Worm (Caenorhabditis elegans) whole organism, L4 larva: ENCODE data around the gene hmgr-1.

Source experiments
- ZK546.5 ChIP-seq, 2 experiments: sonication (generic microtip); optimal IDR thresholded peaks; 2 replicates each; lab custom pipeline; 2017; ENCODE audit warnings: missing biosample characterization in 2 of 2, missing genetic modification characterization in 2 of 2
- aly-2 ChIP-seq: sonication (generic microtip); optimal IDR thresholded peaks from 2 replicates; lab custom pipeline; 2018; ENCODE audit warnings: missing biosample characterization, missing genetic modification characterization

DNA sequence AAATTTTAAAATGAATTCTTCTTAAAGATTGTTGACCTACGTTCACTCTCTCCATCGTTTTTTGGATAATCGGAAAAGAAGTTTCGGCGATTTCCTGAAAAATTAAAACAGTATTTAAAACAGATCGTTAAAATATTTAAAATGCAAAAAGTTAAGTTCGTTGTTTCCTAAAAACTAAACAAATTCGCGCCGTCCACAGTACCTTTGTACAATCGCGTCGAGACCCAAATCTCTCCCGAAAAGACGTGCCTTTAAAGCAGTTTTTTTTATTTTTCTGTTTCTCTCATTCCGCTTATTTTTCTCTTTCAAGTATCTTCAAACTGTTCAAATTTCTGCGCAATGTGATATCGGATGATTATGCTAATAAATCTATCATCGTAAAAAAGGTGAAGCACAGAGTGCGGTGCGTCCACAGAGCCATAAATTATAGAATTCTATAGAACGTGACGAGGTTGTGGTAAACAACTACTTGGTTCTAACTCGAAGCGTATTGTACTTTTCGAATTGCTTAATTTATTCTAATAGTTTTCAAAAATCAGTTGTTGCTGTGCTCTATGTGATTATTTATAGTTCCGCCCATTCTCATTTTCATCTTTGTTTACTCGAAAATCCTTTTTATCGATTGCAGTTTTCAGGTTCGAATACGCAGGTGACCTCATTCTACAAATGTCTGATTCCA, 48.5 kb upstream of the hmgr-1 start, which contains the start of the genes F56C9.6 and F56C9.3:
- TF ChIP-seq ZK546.5 (tag; optimal IDR thresholded peaks at IDR 0.05; lab: Kevin White, UChicago) (no peak), aly-2 (tag; lab: Kevin White, UChicago) (no peak)
